Worm (Caenorhabditis elegans) whole organism, L4/young adult: ENCODE data around the gene F38B7.2.

ENCODE experiments used
- dao-5 ChIP-seq: sonication (generic microtip); optimal IDR thresholded peaks from 2 replicates; lab custom pipeline; 2016; ENCODE audit warnings: missing genotype, missing genetic modification characterization, moderate library complexity, missing compliant biosample characterization
- him-1 ChIP-seq: sonication (generic microtip); optimal IDR thresholded peaks from 2 replicates; lab custom pipeline; 2016; ENCODE audit warnings: missing genotype, missing genetic modification reagents, missing genetic modification characterization, missing compliant biosample characterization

ce11 chrV:11516141-11516591, 27.6 kb upstream of the F38B7.2 start, which contains the start of gene sdz-8:
- TF ChIP-seq him-1 (no peak), dao-5 (tag; lab: Kevin White, UChicago) (no peak)
